Worm (Caenorhabditis elegans): ENCODE results near the gene fkh-9.

- no peak for TF ChIP-seq unc-86 (tag; optimal IDR thresholded peaks at IDR 0.05)
- TF ChIP-seq K02D7.2 (tag; optimal IDR thresholded peaks at IDR 0.05): no peak
Measured at ce11 chrX:3824443-3824842, 2.3 kb downstream of the fkh-9 start.

Data from whole organism, late embryonic.